Fruit fly (Drosophila melanogaster) whole organism, embryonic: ENCODE data around the gene Upf2.

Experiments
- CG11247 ChIP-seq: fragments of 200-800 bp; sonication (Bioruptor generic); IDR thresholded peaks from 2 replicates; pipeline ENCODE4 v1.3.6; 2022; ENCODE audit warnings: missing biosample characterization, missing genetic modification characterization
- CG12071 ChIP-seq: fragments of 200-800 bp; sonication (Bioruptor generic); optimal IDR thresholded peaks from 3 replicates; lab custom pipeline; 2018; ENCODE audit warnings: missing biosample characterization, mild to moderate bottlenecking, missing genetic modification characterization
- CG12659 ChIP-seq: fragments of 200-800 bp; sonication (Bioruptor generic); optimal IDR thresholded peaks from 3 replicates; lab custom pipeline; 2017; ENCODE audit warnings: mild to moderate bottlenecking, missing biosample characterization, missing genetic modification reagents, missing genetic modification characterization
- CG13894 ChIP-seq: fragments of 200-800 bp; sonication (Bioruptor generic); optimal IDR thresholded peaks from 3 replicates; lab custom pipeline; 2018; ENCODE audit warnings: missing biosample characterization, mild to moderate bottlenecking, missing genetic modification characterization, moderate library complexity
- CG14667 ChIP-seq: fragments of 200-800 bp; sonication (Bioruptor generic); IDR thresholded peaks from 2 replicates; pipeline ENCODE4 v1.3.6; 2022; ENCODE audit warnings: missing biosample characterization, missing genetic modification characterization
- CG1647 ChIP-seq: fragments of 200-800 bp; sonication (Bioruptor generic); optimal IDR thresholded peaks from 3 replicates; lab custom pipeline; 2016; ENCODE audit warnings: missing biosample characterization, missing genetic modification characterization
- CG17328 ChIP-seq: fragments of 200-800 bp; sonication (Bioruptor generic); IDR thresholded peaks from 2 replicates; pipeline ENCODE4 v1.3.6; 2022; ENCODE audit warnings: missing biosample characterization, missing genetic modification characterization
- CG18599 ChIP-seq: fragments of 200-800 bp; sonication (Bioruptor generic); optimal IDR thresholded peaks from 3 replicates; lab custom pipeline; 2017; ENCODE audit warnings: missing biosample characterization, missing genetic modification characterization, mild to moderate bottlenecking, moderate library complexity, missing genetic modification reagents
- CG2889 ChIP-seq: fragments of 200-800 bp; sonication (Bioruptor generic); IDR thresholded peaks from 3 replicates; pipeline ENCODE4 v1.3.6; 2022; ENCODE audit warnings: missing biosample characterization, missing genetic modification characterization
- CG4707 ChIP-seq: fragments of 200-800 bp; sonication (Bioruptor generic); optimal IDR thresholded peaks from 2 replicates; lab custom pipeline; 2018; ENCODE audit warnings: missing biosample characterization, mild to moderate bottlenecking, missing genetic modification characterization, moderate library complexity
- CG8765 ChIP-seq: fragments of 200-800 bp; sonication (Bioruptor generic); IDR thresholded peaks from 2 replicates; pipeline ENCODE4 v1.3.6; 2022; ENCODE audit warnings: missing biosample characterization, missing genetic modification characterization
- CHES-1-like ChIP-seq: fragments of 200-800 bp; sonication (Bioruptor generic); optimal IDR thresholded peaks from 2 replicates; lab custom pipeline; 2016; ENCODE audit warnings: missing biosample characterization, missing genetic modification characterization
- Chrac-16 ChIP-seq: fragments of 200-800 bp; sonication (Bioruptor generic); optimal IDR thresholded peaks from 3 replicates; lab custom pipeline; 2016; ENCODE audit warnings: missing biosample characterization, missing genetic modification characterization
- Dbx ChIP-seq: fragments of 200-800 bp; sonication (Bioruptor generic); IDR thresholded peaks from 3 replicates; pipeline ENCODE4 v1.3.6; 2022; ENCODE audit warnings: missing biosample characterization, missing genetic modification characterization
- E2f1 ChIP-seq: fragments of 200-800 bp; sonication (Bioruptor generic); IDR thresholded peaks from 2 replicates; pipeline ENCODE4 v1.3.6; 2022; ENCODE audit warnings: missing biosample characterization, missing genetic modification characterization
- Gsc ChIP-seq: fragments of 200-800 bp; sonication (Bioruptor generic); IDR thresholded peaks from 2 replicates; pipeline ENCODE4 v1.3.6; 2022; ENCODE audit warnings: missing biosample characterization, missing genetic modification characterization
- Mad ChIP-seq: fragments of 200-800 bp; sonication (Bioruptor generic); optimal IDR thresholded peaks from 2 replicates; lab custom pipeline; 2016; ENCODE audit warnings: missing biosample characterization, missing genetic modification characterization
- Mrtf ChIP-seq: fragments of 200-800 bp; sonication (Bioruptor generic); IDR thresholded peaks from 3 replicates; pipeline ENCODE4 v1.3.6; 2022; ENCODE audit warnings: missing biosample characterization, missing genetic modification characterization
- Ptx1 ChIP-seq: fragments of 200-800 bp; sonication (Bioruptor generic); IDR thresholded peaks from 2 replicates; pipeline ENCODE4 v1.3.6; 2022; ENCODE audit warnings: missing biosample characterization, missing genetic modification characterization
- Rfx ChIP-seq: fragments of 200-800 bp; sonication (Bioruptor generic); IDR thresholded peaks from 2 replicates; pipeline ENCODE4 v1.3.6; 2022; ENCODE audit warnings: missing biosample characterization, missing genetic modification characterization
- Stat92E ChIP-seq, 3 experiments: fragments of >200 bp in 2 of 3; fragments of 200-800 bp in 1 of 3; sonication (Bioruptor generic) in 1 of 3; optimal IDR thresholded peaks; 2 replicates each; lab custom pipeline; 2017 to 2019; ENCODE audit warnings: missing biosample characterization in 3 of 3, missing genetic modification characterization in 3 of 3, mild to moderate bottlenecking in 1 of 3, moderate library complexity in 1 of 3
- TFAM ChIP-seq: fragments of 200-800 bp; sonication (Bioruptor generic); optimal IDR thresholded peaks from 2 replicates; lab custom pipeline; 2017; ENCODE audit warnings: missing biosample characterization, missing genetic modification characterization, inconsistent platforms
- Vsx1 ChIP-seq: fragments of 200-800 bp; sonication (Bioruptor generic); optimal IDR thresholded peaks from 2 replicates; lab custom pipeline; 2017; ENCODE audit warnings: missing biosample characterization, mild to moderate bottlenecking, missing genetic modification characterization, missing genetic modification reagents
- ab ChIP-seq: fragments of 200-800 bp; sonication (Bioruptor generic); optimal IDR thresholded peaks from 2 replicates; lab custom pipeline; 2016; ENCODE audit warnings: missing biosample characterization, missing genetic modification characterization
- ase ChIP-seq: fragments of 200-800 bp; sonication (Bioruptor generic); IDR thresholded peaks from 3 replicates; pipeline ENCODE4 v1.3.6; 2022; ENCODE audit warnings: missing biosample characterization, missing genetic modification characterization
- ato ChIP-seq: fragments of 200-800 bp; sonication (Bioruptor generic); IDR thresholded peaks from 2 replicates; pipeline ENCODE4 v1.3.6; 2022; ENCODE audit warnings: missing biosample characterization, missing genetic modification characterization; ENCODE audit not compliant: partially characterized antibody
- bab2 ChIP-seq: fragments of 200-800 bp; sonication (Bioruptor generic); optimal IDR thresholded peaks from 2 replicates; lab custom pipeline; 2016; ENCODE audit warnings: missing biosample characterization, missing genetic modification characterization
- btn ChIP-seq: fragments of 200-800 bp; sonication (Bioruptor generic); optimal IDR thresholded peaks from 2 replicates; lab custom pipeline; 2016; ENCODE audit warnings: missing biosample characterization, missing genetic modification characterization
- crc ChIP-seq: fragments of 200-800 bp; sonication (Bioruptor generic); optimal IDR thresholded peaks from 2 replicates; lab custom pipeline; 2016; ENCODE audit warnings: missing biosample characterization, missing genetic modification characterization
- da ChIP-seq: fragments of 200-800 bp; sonication (Bioruptor generic); optimal IDR thresholded peaks from 2 replicates; lab custom pipeline; 2016; ENCODE audit warnings: missing biosample characterization, missing genetic modification characterization
- dimm ChIP-seq: fragments of 200-800 bp; sonication (Bioruptor generic); IDR thresholded peaks from 2 replicates; pipeline ENCODE4 v1.3.6; 2022; ENCODE audit warnings: missing biosample characterization, missing genetic modification characterization
- ewg ChIP-seq: fragments of 200-800 bp; sonication (Bioruptor generic); optimal IDR thresholded peaks from 3 replicates; lab custom pipeline; 2017; ENCODE audit warnings: mild to moderate bottlenecking, missing biosample characterization, missing genetic modification reagents, missing genetic modification characterization
- fru ChIP-seq: fragments of >200 bp; optimal IDR thresholded peaks from 2 replicates; lab custom pipeline; 2017
- ftz-f1 ChIP-seq: fragments of 200-800 bp; sonication (Bioruptor generic); optimal IDR thresholded peaks from 2 replicates; lab custom pipeline; 2016; ENCODE audit warnings: missing biosample characterization, missing genetic modification characterization
- gce ChIP-seq: fragments of 200-800 bp; sonication (Bioruptor generic); IDR thresholded peaks from 3 replicates; pipeline ENCODE4 v1.3.6; 2022; ENCODE audit warnings: missing biosample characterization, missing genetic modification characterization
- gem ChIP-seq: fragments of 200-800 bp; sonication (Bioruptor generic); optimal IDR thresholded peaks from 2 replicates; lab custom pipeline; 2019; ENCODE audit warnings: missing biosample characterization, mild to moderate bottlenecking, missing genetic modification characterization, moderate library complexity
- hth ChIP-seq: fragments of >200 bp; optimal IDR thresholded peaks from 2 replicates; lab custom pipeline; 2017; ENCODE audit warnings: inconsistent platforms
- jing ChIP-seq: fragments of 200-800 bp; sonication (Bioruptor generic); optimal IDR thresholded peaks from 2 replicates; lab custom pipeline; 2018; ENCODE audit warnings: missing biosample characterization, mild to moderate bottlenecking, missing genetic modification characterization
- knrl ChIP-seq: fragments of 200-800 bp; sonication (Bioruptor generic); IDR thresholded peaks from 3 replicates; pipeline ENCODE4 v1.3.6; 2022; ENCODE audit warnings: missing biosample characterization, missing genetic modification characterization; ENCODE audit not compliant: partially characterized antibody
- maf-S ChIP-seq: fragments of 200-800 bp; sonication (Bioruptor generic); optimal IDR thresholded peaks from 2 replicates; lab custom pipeline; 2016; ENCODE audit warnings: missing biosample characterization, missing genetic modification characterization
- odd ChIP-seq: fragments of 200-800 bp; sonication (Bioruptor generic); optimal IDR thresholded peaks from 2 replicates; lab custom pipeline; 2017; ENCODE audit warnings: missing biosample characterization, mild to moderate bottlenecking, missing genetic modification characterization
- otp ChIP-seq: fragments of 200-800 bp; sonication (Bioruptor generic); IDR thresholded peaks from 3 replicates; pipeline ENCODE4, ENCODE4 v1.3.6; 2022; ENCODE audit warnings: missing biosample characterization, missing genetic modification characterization
- pb ChIP-seq: fragments of 200-800 bp; sonication (Bioruptor generic); optimal IDR thresholded peaks from 3 replicates; lab custom pipeline; 2016; ENCODE audit warnings: missing biosample characterization, missing genetic modification characterization
- pnt ChIP-seq: fragments of 200-800 bp; sonication (Bioruptor generic); optimal IDR thresholded peaks from 3 replicates; lab custom pipeline; 2016; ENCODE audit warnings: missing biosample characterization, missing genetic modification characterization
- psq ChIP-seq: fragments of 200-800 bp; sonication (Bioruptor generic); optimal IDR thresholded peaks from 2 replicates; lab custom pipeline; 2017; ENCODE audit warnings: missing biosample characterization, missing genetic modification characterization
- pum ChIP-seq: fragments of 200-800 bp; sonication (Bioruptor generic); optimal IDR thresholded peaks from 2 replicates; lab custom pipeline; 2016; ENCODE audit warnings: missing biosample characterization, missing genetic modification characterization
- rib ChIP-seq: fragments of 200-800 bp; sonication (Bioruptor generic); IDR thresholded peaks from 2 replicates; pipeline ENCODE4 v1.3.6; 2022; ENCODE audit warnings: missing biosample characterization, missing genetic modification characterization
- ro ChIP-seq: fragments of 200-800 bp; sonication (Bioruptor generic); IDR thresholded peaks from 2 replicates; pipeline ENCODE4 v1.3.6; 2022; ENCODE audit warnings: missing biosample characterization, missing genetic modification characterization
- scrt ChIP-seq: fragments of 200-800 bp; sonication (Bioruptor generic); optimal IDR thresholded peaks from 2 replicates; lab custom pipeline; 2018; ENCODE audit warnings: missing biosample characterization, mild to moderate bottlenecking, missing genetic modification characterization, moderate library complexity
- sima ChIP-seq: fragments of 200-800 bp; sonication (Bioruptor generic); optimal IDR thresholded peaks from 2 replicates; lab custom pipeline; 2016; ENCODE audit warnings: missing biosample characterization, missing genetic modification characterization
- tap ChIP-seq: fragments of 200-800 bp; optimal IDR thresholded peaks from 3 replicates; lab custom pipeline; 2019; ENCODE audit warnings: missing biosample characterization, mild to moderate bottlenecking, missing genetic modification characterization, moderate library complexity
- tup ChIP-seq: fragments of 200-800 bp; sonication (Bioruptor generic); optimal IDR thresholded peaks from 2 replicates; lab custom pipeline; 2016; ENCODE audit warnings: missing biosample characterization, mild to moderate bottlenecking, missing genetic modification characterization, moderate library complexity
- zfh1 ChIP-seq: fragments of 200-800 bp; sonication (Bioruptor generic); IDR thresholded peaks from 3 replicates; pipeline ENCODE4 v1.3.6; 2022; ENCODE audit warnings: missing biosample characterization, missing genetic modification characterization

The Upf2 gene

DNA sequence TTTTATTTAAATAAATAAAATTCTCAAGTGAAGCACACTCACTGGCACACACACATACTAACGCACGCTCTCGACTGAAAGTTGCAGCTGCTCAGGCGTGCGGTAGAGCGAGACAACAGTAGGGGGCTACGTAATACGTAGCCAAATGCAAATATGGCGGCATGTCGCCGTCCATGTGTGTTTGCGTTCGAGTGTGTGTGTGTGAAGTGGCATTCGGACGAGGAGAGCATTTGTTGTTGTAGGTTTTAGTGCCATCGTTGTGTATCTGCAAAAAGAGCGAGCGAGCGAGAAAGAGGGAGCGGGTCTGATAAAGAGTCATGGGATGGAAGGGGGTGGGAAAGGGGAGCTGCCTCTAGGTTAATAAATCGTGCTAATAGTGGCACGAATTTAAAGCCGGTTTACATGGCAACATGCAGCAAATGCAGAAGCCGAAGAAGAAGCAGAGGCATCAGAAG is 16.8 kb downstream of the Upf2 start (continued):
- TF ChIP-seq Chrac-16, result no peak
- no peak for TF ChIP-seq Mad (GFP tag; lab: Kevin White, UChicago)
- no peak for TF ChIP-seq gce (GFP tag; lab: Robert Waterston, UW)
- TF ChIP-seq CG4707 (GFP tag; lab: Kevin White, UChicago), result peak; percentile 66
- no peak for TF ChIP-seq sima (GFP tag; lab: Kevin White, UChicago)
- peak; percentile 37; the same call in 1 of the 2 replicates for TF ChIP-seq CG8765 (GFP tag; lab: Robert Waterston, UW)
- no peak for TF ChIP-seq maf-S
- TF ChIP-seq odd, result no peak
- TF ChIP-seq pnt (GFP tag; lab: Kevin White, UChicago), result no peak
- no peak for TF ChIP-seq Dbx (GFP tag; lab: Robert Waterston, UW)
- TF ChIP-seq TFAM, result no peak
- TF ChIP-seq otp (GFP tag; lab: Robert Waterston, UW), result 0 out of 3 replicates have a peak, but pooled peaks have one; percentile 34
- no peak for TF ChIP-seq CG14667 (GFP tag; lab: Robert Waterston, UW)
- TF ChIP-seq da (GFP tag; lab: Kevin White, UChicago), result peak; percentile 18
- no peak for TF ChIP-seq knrl (GFP tag; lab: Robert Waterston, UW)
- TF ChIP-seq ase, result no peak
- peak; percentile 33 for TF ChIP-seq Vsx1 (GFP tag; lab: Kevin White, UChicago)
- TF ChIP-seq Mrtf (GFP tag; lab: Robert Waterston, UW), result no peak
- no peak for TF ChIP-seq tap (tag; lab: Kevin White, UChicago)
- no peak for TF ChIP-seq CG12071 (GFP tag; lab: Kevin White, UChicago)
- TF ChIP-seq CG13894 (tag; lab: Kevin White, UChicago), result no peak
- TF ChIP-seq CG18599 (GFP tag; lab: Kevin White, UChicago), result peak; percentile 38
- TF ChIP-seq pb, result no peak
- TF ChIP-seq dimm (GFP tag; lab: Robert Waterston, UW), result no peak
- TF ChIP-seq zfh1 (GFP tag; lab: Robert Waterston, UW), result no peak
- no peak for TF ChIP-seq fru (lab: Kevin White, UChicago)
- no peak for TF ChIP-seq pum
- no peak for TF ChIP-seq bab2 (GFP tag; lab: Kevin White, UChicago)
- TF ChIP-seq psq (GFP tag; lab: Kevin White, UChicago), result no peak
- TF ChIP-seq E2f1 (GFP tag; lab: Robert Waterston, UW), result no peak
- TF ChIP-seq jing (GFP tag; lab: Kevin White, UChicago), result no peak
- no peak for TF ChIP-seq CHES-1-like (GFP tag; lab: Kevin White, UChicago)
- no peak for TF ChIP-seq CG11247
- TF ChIP-seq ab (GFP tag; lab: Kevin White, UChicago), result no peak
- no peak for TF ChIP-seq Gsc (GFP tag; lab: Robert Waterston, UW)
- peak; percentile 45 for TF ChIP-seq CG12659 (GFP tag; lab: Kevin White, UChicago)
- no peak for TF ChIP-seq CG1647 (GFP tag; lab: Kevin White, UChicago)
- 0 out of 2 replicates have a peak, but pooled peaks have one; percentile 23 for TF ChIP-seq Rfx
- no peak for TF ChIP-seq Ptx1 (GFP tag; lab: Robert Waterston, UW)
- TF ChIP-seq ftz-f1 (GFP tag; lab: Kevin White, UChicago), result no peak
- TF ChIP-seq Stat92E (GFP tag; optimal IDR thresholded peaks at IDR 0.05; lab: Kevin White, UChicago), result no peak
- no peak for TF ChIP-seq hth (lab: Kevin White, UChicago)
- no peak for TF ChIP-seq tup (GFP tag; lab: Kevin White, UChicago)
- no peak for TF ChIP-seq ro (GFP tag; lab: Robert Waterston, UW)
- TF ChIP-seq ato (GFP tag; lab: Robert Waterston, UW), result no peak
- TF ChIP-seq gem (tag; lab: Kevin White, UChicago), result no peak
- TF ChIP-seq btn (GFP tag; lab: Kevin White, UChicago), result no peak
- TF ChIP-seq scrt (GFP tag; lab: Kevin White, UChicago), result no peak
- TF ChIP-seq CG2889 (GFP tag; lab: Robert Waterston, UW), result no peak
- no peak for TF ChIP-seq CG17328 (GFP tag; lab: Robert Waterston, UW)
- TF ChIP-seq crc (GFP tag; lab: Kevin White, UChicago), result no peak
- peak; percentile 78; the same call in 1 of the 2 replicates for TF ChIP-seq rib (GFP tag; lab: Robert Waterston, UW)
- peak; percentile 22 for TF ChIP-seq ewg (GFP tag; lab: Kevin White, UChicago)
